Worm (Caenorhabditis elegans) whole organism, late embryonic: Measurements from ENCODE around the gene C02F5.5.

Source experiments
- K02D7.2 ChIP-seq: sonication (generic microtip); optimal IDR thresholded peaks from 2 replicates; lab custom pipeline; 2017; ENCODE audit warnings: mild to moderate bottlenecking, missing genetic modification characterization, missing compliant biosample characterization
- ama-1 ChIP-seq: fragments of 150-350 bp; optimal IDR thresholded peaks from 2 replicates; lab custom pipeline; 2014
- ceh-31 ChIP-seq: sonication (generic microtip); optimal IDR thresholded peaks from 2 replicates; lab custom pipeline; 2016; ENCODE audit warnings: missing genetic modification characterization, missing compliant biosample characterization
- ceh-34 ChIP-seq: sonication (generic microtip); optimal IDR thresholded peaks from 2 replicates; lab custom pipeline; 2016; ENCODE audit warnings: mild to moderate bottlenecking, missing genetic modification characterization, missing compliant biosample characterization
- eyg-1 ChIP-seq: sonication (generic microtip); optimal IDR thresholded peaks from 2 replicates; lab custom pipeline; 2016; ENCODE audit warnings: missing genotype, missing genetic modification characterization, missing compliant biosample characterization
- mec-3 ChIP-seq: sonication (generic microtip); optimal IDR thresholded peaks from 2 replicates; lab custom pipeline; 2016; ENCODE audit warnings: borderline replicate concordance, missing genetic modification characterization, missing compliant biosample characterization
- pag-3 ChIP-seq: sonication (generic microtip); optimal IDR thresholded peaks from 2 replicates; lab custom pipeline; 2016; ENCODE audit warnings: missing compliant biosample characterization, missing genetic modification characterization, borderline replicate concordance
- tbx-2 ChIP-seq: sonication (generic microtip); optimal IDR thresholded peaks from 2 replicates; lab custom pipeline; 2016; ENCODE audit warnings: missing genetic modification characterization, missing compliant biosample characterization
- unc-55 ChIP-seq: sonication (generic microtip); optimal IDR thresholded peaks from 2 replicates; lab custom pipeline; 2017; ENCODE audit warnings: missing biosample characterization, missing genetic modification reagents, missing genetic modification characterization

- TF ChIP-seq mec-3 (tag; lab: Kevin White, UChicago), result no peak
- TF ChIP-seq ama-1 (lab: Kevin White, UChicago), result no peak
- no peak for TF ChIP-seq unc-55 (GFP tag; lab: Kevin White, UChicago)
- no peak for TF ChIP-seq ceh-34 (tag; lab: Kevin White, UChicago)
- TF ChIP-seq tbx-2 (tag; lab: Kevin White, UChicago), result no peak
- no peak for TF ChIP-seq pag-3 (tag; lab: Kevin White, UChicago)
- TF ChIP-seq K02D7.2, result no peak
- TF ChIP-seq ceh-31 (tag; lab: Kevin White, UChicago), result no peak
- no peak for TF ChIP-seq eyg-1 (tag; lab: Kevin White, UChicago)
These were observed 15.9 kb upstream of the C02F5.5 start for ce11 chrIII:8220081-8220480.
